Fruit fly (Drosophila melanogaster): ENCODE data around the gene CG17129.

CG17129 gene

dm6 chr3L:629353-629915, 50.7 kb downstream of the CG17129 start (continued):
- TF ChIP-seq CG34224 (GFP tag; IDR thresholded peaks at IDR 0.05; ENCODE audit: partially characterized antibody) (no peak), CG6791 (GFP tag; IDR thresholded peaks at IDR 0.05; ENCODE audit: partially characterized antibody) (no peak), pb (GFP tag; optimal IDR thresholded peaks at IDR 0.05) (peak; percentile 31), MTF-1 (GFP tag; optimal IDR thresholded peaks at IDR 0.05; ENCODE audit: borderline replicate concordance) (peak; percentile 20), CG12769 (tag; optimal IDR thresholded peaks at IDR 0.05) (peak; percentile 78), CG12071 (GFP tag; optimal IDR thresholded peaks at IDR 0.05) (peak; percentile 40), Hmx (GFP tag; optimal IDR thresholded peaks at IDR 0.05) (no peak), CG16863 (GFP tag; optimal IDR thresholded peaks at IDR 0.05) (no peak), Awh (GFP tag; IDR thresholded peaks at IDR 0.05) (no peak), nmo (GFP tag; optimal IDR thresholded peaks at IDR 0.05) (no peak), Dbx (GFP tag; IDR thresholded peaks at IDR 0.05) (peak; percentile 27; the same call in 1 of the 3 replicates), eve (GFP tag; optimal IDR thresholded peaks at IDR 0.05) (no peak), CG17612 (GFP tag; IDR thresholded peaks at IDR 0.05) (no peak), Hsf (GFP tag; optimal IDR thresholded peaks at IDR 0.05) (no peak), CG2712 (tag; optimal IDR thresholded peaks at IDR 0.05) (no peak), H2.0 (GFP tag; IDR thresholded peaks at IDR 0.05) (no peak), CG14667 (GFP tag; IDR thresholded peaks at IDR 0.05) (no peak), Ravus (GFP tag; IDR thresholded peaks at IDR 0.05) (no peak), Hr39 (optimal IDR thresholded peaks at IDR 0.05) (no peak), Drgx (GFP tag; IDR thresholded peaks at IDR 0.05) (peak; percentile 49), CG31365 (tag; optimal IDR thresholded peaks at IDR 0.05) (no peak), CG10267 (tag; optimal IDR thresholded peaks at IDR 0.05) (no peak), klu (GFP tag; IDR thresholded peaks at IDR 0.05) (no peak), nerfin-2 (GFP tag; IDR thresholded peaks at IDR 0.05; ENCODE audit: partially characterized antibody) (no peak), Rx (GFP tag; IDR thresholded peaks at IDR 0.05) (no peak), so (GFP tag; IDR thresholded peaks at IDR 0.05) (0 out of 3 replicates have a peak, but pooled peaks have one; percentile 5), ap (GFP tag; IDR thresholded peaks at IDR 0.05) (no peak), CkIIα-i1 (GFP tag; IDR thresholded peaks at IDR 0.05) (no peak), CG1529 (GFP tag; optimal IDR thresholded peaks at IDR 0.05) (no peak), sisA (GFP tag; IDR thresholded peaks at IDR 0.05) (no peak), scrt (GFP tag; optimal IDR thresholded peaks at IDR 0.05) (peak; percentile 39), pfk (GFP tag; optimal IDR thresholded peaks at IDR 0.05) (peak; percentile 11), HmgZ (tag; optimal IDR thresholded peaks at IDR 0.05) (peak; percentile 56), ab (GFP tag; optimal IDR thresholded peaks at IDR 0.05) (no peak), CG30403 (GFP tag; optimal IDR thresholded peaks at IDR 0.05) (no peak), CG3847 (GFP tag; IDR thresholded peaks at IDR 0.05) (0 out of 2 replicates have a peak, but pooled peaks have one; percentile 11), vnd (GFP tag; IDR thresholded peaks at IDR 0.05; ENCODE audit: partially characterized antibody) (no peak), Ada2b (GFP tag; IDR thresholded peaks at IDR 0.05) (no peak), CG13775 (GFP tag; optimal IDR thresholded peaks at IDR 0.05) (no peak), gsb (GFP tag; IDR thresholded peaks at IDR 0.05) (no peak), gem (tag; optimal IDR thresholded peaks at IDR 0.05) (peak; percentile 32), lov (optimal IDR thresholded peaks at IDR 0.05) (no peak), lov (GFP tag; IDR thresholded peaks at IDR 0.05) (no peak), CG4617 (GFP tag; optimal IDR thresholded peaks at IDR 0.05; ENCODE audit: borderline replicate concordance) (no peak), CG6683 (GFP tag; optimal IDR thresholded peaks at IDR 0.05) (peak; percentile 8), dpn (GFP tag; optimal IDR thresholded peaks at IDR 0.05) (no peak), fd3F (GFP tag; optimal IDR thresholded peaks at IDR 0.05) (no peak), gcm (GFP tag; optimal IDR thresholded peaks at IDR 0.05) (no peak), Trl (optimal IDR thresholded peaks at IDR 0.05) (no peak), Trl (GFP tag; optimal IDR thresholded peaks at IDR 0.05) (no peak), CG2889 (GFP tag; IDR thresholded peaks at IDR 0.05) (no peak), Doc3 (GFP tag; IDR thresholded peaks at IDR 0.05; ENCODE audit: partially characterized antibody) (no peak)
